Fruit fly (Drosophila melanogaster): ENCODE data around the gene mRpL47.

mRpL47 gene

DNA sequence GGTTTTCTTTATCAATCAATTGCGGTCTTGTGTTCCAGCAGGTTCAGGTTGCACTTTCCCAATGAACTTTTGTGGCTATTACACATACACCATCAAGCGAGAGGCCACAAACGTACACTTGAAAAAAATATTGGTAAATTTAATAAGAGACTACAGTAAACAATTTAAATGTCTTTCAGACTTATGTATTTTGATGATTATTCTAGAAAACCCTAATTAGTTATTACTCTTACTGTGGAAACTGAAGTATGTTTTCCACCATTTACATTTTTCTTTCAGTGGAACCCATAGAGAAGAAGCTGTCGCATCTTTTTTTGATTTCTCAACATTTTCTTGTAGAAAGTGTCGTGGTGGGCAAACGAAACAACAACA is 18.4 kb upstream of the mRpL47 start (continued):
- TF ChIP-seq h (optimal IDR thresholded peaks at IDR 0.05) = no peak
- no peak for TF ChIP-seq Trl (optimal IDR thresholded peaks at IDR 0.05)
- peak; percentile 88 for TF ChIP-seq Trl (GFP tag; optimal IDR thresholded peaks at IDR 0.05)
- peak; percentile 86 for TF ChIP-seq B-H1 (GFP tag; IDR thresholded peaks at IDR 0.05)
- peak; percentile 82 for TF ChIP-seq kay (GFP tag; optimal IDR thresholded peaks at IDR 0.05)
- peak; percentile 93 for TF ChIP-seq Awh (GFP tag; IDR thresholded peaks at IDR 0.05)
- TF ChIP-seq rib (GFP tag; IDR thresholded peaks at IDR 0.05) = peak; percentile 53; the same call in 1 of the 2 replicates
- TF ChIP-seq CG8478 (optimal IDR thresholded peaks at IDR 0.05) = no peak
- no peak for TF ChIP-seq prd (optimal IDR thresholded peaks at IDR 0.05)
- TF ChIP-seq prd (GFP tag; IDR thresholded peaks at IDR 0.05) = peak; percentile 93
- peak; percentile 94 for TF ChIP-seq Atf3 (GFP tag; optimal IDR thresholded peaks at IDR 0.05)
- peak; percentile 88 for TF ChIP-seq Dip3 (GFP tag; optimal IDR thresholded peaks at IDR 0.05)
- peak; percentile 76 for TF ChIP-seq CG15073 (GFP tag; optimal IDR thresholded peaks at IDR 0.05)
- peak; percentile 96 for TF ChIP-seq Oli (tag; optimal IDR thresholded peaks at IDR 0.05)
- TF ChIP-seq luna (GFP tag; optimal IDR thresholded peaks at IDR 0.05) = peak; percentile 80
- peak; percentile 81 for TF ChIP-seq CG12104 (GFP tag; optimal IDR thresholded peaks at IDR 0.05)
- TF ChIP-seq Fer3 (tag; optimal IDR thresholded peaks at IDR 0.05) = peak; percentile 94
- peak; percentile 39 for TF ChIP-seq CG7271 (tag; optimal IDR thresholded peaks at IDR 0.05)
- TF ChIP-seq dpn (GFP tag; optimal IDR thresholded peaks at IDR 0.05) = peak; percentile 93 to 94
- peak; percentile 99 for TF ChIP-seq sens (GFP tag)
- TF ChIP-seq CG14710 (tag; optimal IDR thresholded peaks at IDR 0.05) = peak; percentile 92
- TF ChIP-seq wdn (GFP tag; IDR thresholded peaks at IDR 0.05) = peak; percentile 84
- peak; percentile 71 for TF ChIP-seq E2f2 (GFP tag; IDR thresholded peaks at IDR 0.05)
- peak; percentile 70 for TF ChIP-seq YL-1 (GFP tag; optimal IDR thresholded peaks at IDR 0.05)
- TF ChIP-seq CG30403 (GFP tag; optimal IDR thresholded peaks at IDR 0.05) = peak; percentile 95
- peak; percentile 93 for TF ChIP-seq CG32772 (GFP tag; IDR thresholded peaks at IDR 0.05)
- peak; percentile 31; the same call in 1 of the 2 replicates for TF ChIP-seq Doc2 (GFP tag; IDR thresholded peaks at IDR 0.05)
- TF ChIP-seq Atf-2 (GFP tag; optimal IDR thresholded peaks at IDR 0.05) = peak; percentile 93
- TF ChIP-seq Usf (GFP tag; optimal IDR thresholded peaks at IDR 0.05) = peak; percentile 52
- TF ChIP-seq grn (GFP tag; optimal IDR thresholded peaks at IDR 0.05) = no peak
- no peak for TF ChIP-seq CG6791 (GFP tag; IDR thresholded peaks at IDR 0.05; ENCODE audit: partially characterized antibody)
- TF ChIP-seq CG31224 (GFP tag; IDR thresholded peaks at IDR 0.05) = peak; percentile 74
- peak; percentile 74 for TF ChIP-seq CG16815 (GFP tag; optimal IDR thresholded peaks at IDR 0.05)
- TF ChIP-seq Hr51 (GFP tag; optimal IDR thresholded peaks at IDR 0.05) = peak; percentile 77 to 96
- peak; percentile 88 for TF ChIP-seq kah (GFP tag; optimal IDR thresholded peaks at IDR 0.05)
- TF ChIP-seq MESR4 (GFP tag; optimal IDR thresholded peaks at IDR 0.05) = peak; percentile 16
- peak; percentile 78 for TF ChIP-seq CG11085 (GFP tag; IDR thresholded peaks at IDR 0.05)
- peak; percentile 3 for TF ChIP-seq CG3995 (GFP tag; optimal IDR thresholded peaks at IDR 0.05)
- TF ChIP-seq salm (tag; optimal IDR thresholded peaks at IDR 0.05) = peak; percentile 94
- TF ChIP-seq CkIIα-i1 (GFP tag; IDR thresholded peaks at IDR 0.05) = peak; percentile 39; the same call in 1 of the 2 replicates
- TF ChIP-seq CG17328 (GFP tag; IDR thresholded peaks at IDR 0.05) = peak; percentile 95
- TF ChIP-seq dimm (GFP tag; IDR thresholded peaks at IDR 0.05) = peak; percentile 82
- peak; percentile 85 for TF ChIP-seq Rx (GFP tag; IDR thresholded peaks at IDR 0.05)
- TF ChIP-seq chn (GFP tag; optimal IDR thresholded peaks at IDR 0.05) = peak; percentile 88
- peak; percentile 92 for TF ChIP-seq Ada2b (GFP tag; IDR thresholded peaks at IDR 0.05)
- TF ChIP-seq nau (GFP tag; optimal IDR thresholded peaks at IDR 0.05) = peak; percentile 82
- no peak for TF ChIP-seq hb (GFP tag; IDR thresholded peaks at IDR 0.05; ENCODE audit: partially characterized antibody)
- no peak; the same call in none of the 2 replicates for TF ChIP-seq CG43689 (GFP tag; IDR thresholded peaks at IDR 0.05)
- TF ChIP-seq Hr39 (optimal IDR thresholded peaks at IDR 0.05) = no peak
- TF ChIP-seq Gsc (GFP tag; IDR thresholded peaks at IDR 0.05) = no peak; the same call in 1 of the 2 replicates
- TF ChIP-seq CG10274 (GFP tag; optimal IDR thresholded peaks at IDR 0.05) = peak; percentile 61
- TF ChIP-seq ems (GFP tag; optimal IDR thresholded peaks at IDR 0.05) = peak; percentile 9
- TF ChIP-seq abd-A (tag; optimal IDR thresholded peaks at IDR 0.05) = no peak
- peak; percentile 89 for TF ChIP-seq Bteb2 (GFP tag; optimal IDR thresholded peaks at IDR 0.05)
